Fruit fly (Drosophila melanogaster): ENCODE results near the gene Or65a.

DNA sequence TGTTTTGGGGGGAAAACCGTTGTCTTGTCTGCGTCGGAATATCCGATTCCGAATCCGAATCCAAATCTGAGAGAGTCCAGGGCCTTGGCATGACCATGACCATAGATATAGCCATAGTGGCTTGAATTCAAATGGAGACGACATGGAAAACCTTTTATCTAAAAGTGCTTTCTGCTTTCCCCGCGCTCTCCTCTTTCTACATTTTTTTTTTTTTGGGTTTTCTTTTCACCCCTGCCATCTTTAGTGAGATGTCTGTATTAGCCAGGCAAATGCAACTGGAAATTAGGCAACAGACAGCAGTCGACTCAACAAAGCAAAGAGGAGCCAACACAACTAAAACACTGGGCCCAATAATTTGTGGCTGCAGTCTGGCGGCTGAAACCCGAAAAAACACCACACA lies 21.8 kb downstream of the Or65a start:
- TF ChIP-seq fkh (GFP tag; optimal IDR thresholded peaks at IDR 0.05) (no peak), CG3032 (tag; optimal IDR thresholded peaks at IDR 0.05) (no peak), topi (GFP tag; optimal IDR thresholded peaks at IDR 0.05) (no peak), Lpt (GFP tag; optimal IDR thresholded peaks at IDR 0.05) (no peak), fd59A (GFP tag; optimal IDR thresholded peaks at IDR 0.05) (no peak), CG6163 (GFP tag; IDR thresholded peaks at IDR 0.05) (no peak), CG16779 (tag; optimal IDR thresholded peaks at IDR 0.05) (no peak), dsx (GFP tag; optimal IDR thresholded peaks at IDR 0.05; ENCODE audit: poor library complexity, severe bottlenecking) (no peak), CG11294 (GFP tag; IDR thresholded peaks at IDR 0.05) (no peak), fd85E (GFP tag; optimal IDR thresholded peaks at IDR 0.05) (no peak), cyc (GFP tag; optimal IDR thresholded peaks at IDR 0.05) (no peak)
